Fruit fly (Drosophila melanogaster) whole organism, prepupa: ENCODE measurements around the gene Taf12.

Experiments used
- Blimp-1 ChIP-seq: fragments of 200-800 bp; sonication (Bioruptor generic); optimal IDR thresholded peaks from 3 replicates; lab custom pipeline; 2017; ENCODE audit warnings: missing biosample characterization, missing genetic modification characterization, mild to moderate bottlenecking, moderate library complexity, missing genetic modification reagents
- CG10669 ChIP-seq: fragments of 200-800 bp; sonication (Bioruptor generic); optimal IDR thresholded peaks from 3 replicates; lab custom pipeline; 2018; ENCODE audit warnings: missing biosample characterization, mild to moderate bottlenecking, missing genetic modification characterization, moderate library complexity
- CG11762 ChIP-seq: fragments of 200-800 bp; sonication (Bioruptor generic); optimal IDR thresholded peaks from 3 replicates; lab custom pipeline; 2016; ENCODE audit warnings: missing biosample characterization, missing genetic modification characterization; ENCODE audit not compliant: insufficient read depth
- CG11902 ChIP-seq: fragments of 200-800 bp; sonication (Bioruptor generic); optimal IDR thresholded peaks from 3 replicates; lab custom pipeline; 2016; ENCODE audit warnings: missing biosample characterization, missing genetic modification characterization
- CG1621 ChIP-seq: fragments of 200-800 bp; sonication (Bioruptor generic); optimal IDR thresholded peaks from 3 replicates; lab custom pipeline; 2018; ENCODE audit warnings: missing biosample characterization, mild to moderate bottlenecking, missing genetic modification characterization
- CG16779 ChIP-seq: fragments of 200-800 bp; sonication (Bioruptor generic); optimal IDR thresholded peaks from 3 replicates; lab custom pipeline; 2017; ENCODE audit warnings: missing biosample characterization, mild to moderate bottlenecking, missing genetic modification characterization
- CG3032 ChIP-seq: fragments of 200-800 bp; optimal IDR thresholded peaks from 2 replicates; lab custom pipeline; 2019; ENCODE audit warnings: missing biosample characterization, mild to moderate bottlenecking, missing genetic modification characterization, moderate library complexity
- CG32006 ChIP-seq: fragments of 200-800 bp; sonication (Bioruptor generic); optimal IDR thresholded peaks from 3 replicates; lab custom pipeline; 2017; ENCODE audit warnings: missing biosample characterization, mild to moderate bottlenecking, missing genetic modification characterization
- CG34406 ChIP-seq: fragments of 200-800 bp; sonication (Bioruptor generic); optimal IDR thresholded peaks from 3 replicates; lab custom pipeline; 2016; ENCODE audit warnings: missing biosample characterization, missing genetic modification characterization
- CG3919 ChIP-seq: fragments of 200-800 bp; sonication (Bioruptor generic); optimal IDR thresholded peaks from 3 replicates; lab custom pipeline; 2016; ENCODE audit warnings: missing biosample characterization, missing genetic modification characterization
- CG4318 ChIP-seq: fragments of 200-800 bp; sonication (Bioruptor generic); optimal IDR thresholded peaks from 3 replicates; lab custom pipeline; 2017; ENCODE audit warnings: missing biosample characterization, mild to moderate bottlenecking, missing genetic modification characterization
- CG6276 ChIP-seq: fragments of 200-800 bp; sonication (Bioruptor generic); optimal IDR thresholded peaks from 2 replicates; lab custom pipeline; 2017; ENCODE audit warnings: missing biosample characterization, mild to moderate bottlenecking, missing genetic modification characterization
- CG7368 ChIP-seq: fragments of 200-800 bp; sonication (Bioruptor generic); optimal IDR thresholded peaks from 3 replicates; lab custom pipeline; 2016; ENCODE audit warnings: missing biosample characterization, missing genetic modification characterization
- CG8119 ChIP-seq: fragments of 200-800 bp; sonication (Bioruptor generic); IDR thresholded peaks from 3 replicates; pipeline ENCODE4 v1.3.6; 2022; ENCODE audit warnings: missing biosample characterization, missing genetic modification characterization
- CG8632 ChIP-seq: fragments of 200-800 bp; sonication (Bioruptor generic); optimal IDR thresholded peaks from 3 replicates; lab custom pipeline; 2016; ENCODE audit warnings: missing biosample characterization, missing genetic modification characterization
- CG9139 ChIP-seq: fragments of 200-800 bp; sonication (Bioruptor generic); optimal IDR thresholded peaks from 3 replicates; lab custom pipeline; 2017; ENCODE audit warnings: missing biosample characterization, mild to moderate bottlenecking, missing genetic modification characterization
- Eip78C ChIP-seq: fragments of 200-800 bp; sonication (Bioruptor generic); peaks from one replicate; lab custom pipeline; 2016; ENCODE audit warnings: missing biosample characterization, missing genetic modification characterization
- Eip93F ChIP-seq: fragments of 200-800 bp; sonication (Bioruptor generic); optimal IDR thresholded peaks from 2 replicates; lab custom pipeline; 2016; ENCODE audit warnings: missing biosample characterization, mild to moderate bottlenecking, missing genetic modification characterization
- Ets96B ChIP-seq: fragments of 200-800 bp; optimal IDR thresholded peaks from 2 replicates; lab custom pipeline; 2019; ENCODE audit warnings: missing biosample characterization, mild to moderate bottlenecking, missing genetic modification characterization, moderate library complexity
- Hr38 ChIP-seq: sonication (Bioruptor generic); optimal IDR thresholded peaks from 2 replicates; lab custom pipeline; 2016; ENCODE audit warnings: missing biosample characterization, missing genetic modification characterization
- Hr39 ChIP-seq: fragments of 200-800 bp; sonication (Bioruptor generic); optimal IDR thresholded peaks from 2 replicates; lab custom pipeline; 2016; ENCODE audit warnings: missing biosample characterization, missing genetic modification characterization
- Lpt ChIP-seq: fragments of 200-800 bp; sonication (Bioruptor generic); optimal IDR thresholded peaks from 3 replicates; lab custom pipeline; 2016; ENCODE audit warnings: missing biosample characterization, missing genetic modification characterization
- OdsH ChIP-seq: fragments of 200-800 bp; sonication (Bioruptor generic); optimal IDR thresholded peaks from 3 replicates; lab custom pipeline; 2016; ENCODE audit warnings: missing biosample characterization, missing genetic modification characterization
- Smox ChIP-seq: fragments of 200-800 bp; sonication (Bioruptor generic); optimal IDR thresholded peaks from 3 replicates; lab custom pipeline; 2016; ENCODE audit warnings: missing biosample characterization, missing genetic modification characterization
- Sox102F ChIP-seq: fragments of 200-800 bp; sonication (Bioruptor generic); optimal IDR thresholded peaks from 2 replicates; lab custom pipeline; 2016; ENCODE audit warnings: missing biosample characterization, mild to moderate bottlenecking, missing genetic modification characterization
- Sox15 ChIP-seq: fragments of 200-800 bp; sonication (Bioruptor generic); optimal IDR thresholded peaks from 3 replicates; lab custom pipeline; 2016; ENCODE audit warnings: missing biosample characterization, missing genetic modification characterization
- acj6 ChIP-seq: fragments of 200-800 bp; sonication (Bioruptor generic); optimal IDR thresholded peaks from 3 replicates; lab custom pipeline; 2016; ENCODE audit warnings: missing biosample characterization, missing genetic modification characterization
- dac ChIP-seq: fragments of 200-800 bp; sonication (Bioruptor generic); optimal IDR thresholded peaks from 2 replicates; lab custom pipeline; 2017; ENCODE audit warnings: missing biosample characterization, mild to moderate bottlenecking, missing genetic modification characterization
- eg ChIP-seq: fragments of 200-800 bp; sonication (Bioruptor generic); IDR thresholded peaks from 3 replicates; pipeline ENCODE4 v1.3.6; 2022; ENCODE audit warnings: missing biosample characterization, missing genetic modification characterization
- fd59A ChIP-seq: fragments of 200-800 bp; sonication (Bioruptor generic); optimal IDR thresholded peaks from 2 replicates; lab custom pipeline; 2017; ENCODE audit warnings: missing biosample characterization, mild to moderate bottlenecking, missing genetic modification characterization, missing genetic modification reagents
- fkh ChIP-seq: fragments of 200-800 bp; sonication (Bioruptor generic); optimal IDR thresholded peaks from 3 replicates; lab custom pipeline; 2017; ENCODE audit warnings: missing biosample characterization, mild to moderate bottlenecking, missing genetic modification characterization, moderate library complexity
- lz ChIP-seq: fragments of 200-800 bp; sonication (Bioruptor generic); optimal IDR thresholded peaks from 3 replicates; lab custom pipeline; 2016; ENCODE audit warnings: missing biosample characterization, missing genetic modification characterization
- net ChIP-seq: fragments of 200-800 bp; sonication (Bioruptor generic); optimal IDR thresholded peaks from 3 replicates; lab custom pipeline; 2016; ENCODE audit warnings: missing biosample characterization, missing genetic modification characterization
- spab ChIP-seq: fragments of 200-800 bp; sonication (Bioruptor generic); optimal IDR thresholded peaks from 2 replicates; lab custom pipeline; 2017; ENCODE audit warnings: missing biosample characterization, mild to moderate bottlenecking, missing genetic modification characterization, missing genetic modification reagents
- ss ChIP-seq, 2 experiments: fragments of 200-800 bp; sonication (Bioruptor generic); optimal IDR thresholded peaks; 2 replicates in 1 of 2; 3 replicates in 1 of 2; lab custom pipeline; 2017 to 2018; ENCODE audit warnings: mild to moderate bottlenecking in 2 of 2, missing biosample characterization in 2 of 2, missing genetic modification characterization in 2 of 2, moderate library complexity in 1 of 2
- svp ChIP-seq: fragments of 200-800 bp; sonication (Bioruptor generic); peaks from one replicate; lab custom pipeline; 2016; ENCODE audit warnings: missing biosample characterization, missing genetic modification characterization
- topi ChIP-seq: fragments of 200-800 bp; sonication (Bioruptor generic); optimal IDR thresholded peaks from 3 replicates; lab custom pipeline; 2016; ENCODE audit warnings: missing biosample characterization, missing genetic modification characterization
- vri ChIP-seq: fragments of 200-800 bp; sonication (Bioruptor generic); optimal IDR thresholded peaks from 3 replicates; lab custom pipeline; 2016; ENCODE audit warnings: missing biosample characterization, mild to moderate bottlenecking, missing genetic modification characterization

Taf12 gene

DNA sequence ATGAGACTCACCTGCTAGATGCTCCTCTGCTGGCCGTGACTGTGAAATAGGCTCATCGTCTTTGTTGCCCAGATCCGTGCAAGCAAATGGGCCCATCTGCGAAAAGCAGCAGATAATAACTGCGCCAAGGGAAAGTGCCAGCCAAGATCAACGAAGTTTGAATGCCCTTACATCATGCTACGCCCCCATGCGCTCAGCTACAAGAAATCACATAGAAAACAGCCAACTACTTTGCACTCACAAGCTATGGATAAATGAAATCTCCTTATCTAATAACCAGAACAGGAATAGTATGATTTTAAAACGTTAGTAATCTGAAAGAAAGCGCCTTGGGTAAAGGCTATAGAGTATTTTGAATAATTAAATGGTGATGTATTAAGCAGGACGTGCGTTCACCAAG lies 7.7 kb downstream of the Taf12 start (continued):
- peak; percentile 35 to 42 for TF ChIP-seq ss (GFP tag; optimal IDR thresholded peaks at IDR 0.05; lab: Kevin White, UChicago)
- TF ChIP-seq CG6276 (GFP tag; lab: Kevin White, UChicago), result no peak
- no peak for TF ChIP-seq CG8632 (GFP tag; lab: Kevin White, UChicago)
- no peak for TF ChIP-seq CG7368 (GFP tag; lab: Kevin White, UChicago)
- TF ChIP-seq CG1621 (tag; lab: Kevin White, UChicago), result no peak
- TF ChIP-seq acj6, result peak; percentile 36
- TF ChIP-seq CG32006 (GFP tag; lab: Kevin White, UChicago), result peak; percentile 23
- no peak for TF ChIP-seq CG3032 (tag; lab: Kevin White, UChicago)
- TF ChIP-seq CG3919, result peak; percentile 33
- TF ChIP-seq OdsH, result no peak
- no peak for TF ChIP-seq Blimp-1 (GFP tag; lab: Kevin White, UChicago)
- peak; percentile 47 for TF ChIP-seq lz (GFP tag; lab: Kevin White, UChicago)
- no peak for TF ChIP-seq CG34406 (GFP tag; lab: Kevin White, UChicago)
- TF ChIP-seq CG11762, result no peak
- peak; percentile 1 for TF ChIP-seq CG11902 (GFP tag; lab: Kevin White, UChicago)
- no peak for TF ChIP-seq Hr38 (GFP tag; lab: Kevin White, UChicago)

DNA sequence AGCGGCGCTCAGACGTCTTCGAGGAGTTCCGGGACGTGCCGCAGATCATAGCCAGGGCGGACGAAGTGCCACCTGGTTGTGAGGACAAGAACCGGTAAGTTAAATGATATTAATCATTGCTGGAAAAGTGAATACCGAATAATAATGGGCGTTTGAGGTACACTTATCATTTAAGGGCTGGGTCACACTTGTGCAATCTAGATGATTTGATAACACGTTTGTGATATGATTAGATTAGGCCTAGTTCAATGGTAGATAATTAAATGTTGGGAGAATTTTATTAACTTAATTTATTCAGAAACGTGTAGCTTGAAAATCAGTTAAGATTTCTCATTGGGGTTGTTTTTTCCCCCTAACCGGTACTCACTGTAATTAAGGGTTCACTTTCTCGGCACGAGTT lies 8.6 kb downstream of the Taf12 start:
- no peak for TF ChIP-seq CG6276 (GFP tag; lab: Kevin White, UChicago)

DNA sequence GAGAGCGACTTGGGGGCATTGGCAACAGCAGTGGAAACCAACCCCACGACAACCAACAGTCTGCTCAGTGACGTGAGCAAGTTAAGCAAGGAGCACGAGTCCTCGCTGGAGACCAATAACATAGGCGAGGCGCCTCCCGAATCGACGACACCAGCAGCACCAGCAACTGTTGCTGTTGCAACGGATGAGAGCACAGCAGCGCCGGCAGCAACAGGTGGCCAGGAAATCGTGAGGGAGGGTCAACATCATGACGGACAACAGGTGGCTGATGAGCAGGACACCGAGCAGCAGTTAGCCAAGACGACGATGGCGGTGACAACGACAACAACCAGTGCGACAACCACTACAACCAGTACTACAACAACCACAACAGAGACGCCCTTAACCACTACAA lies 9.5 kb downstream of the Taf12 start:
- TF ChIP-seq Smox, result no peak
- no peak for TF ChIP-seq acj6
- no peak for TF ChIP-seq CG9139 (GFP tag; lab: Kevin White, UChicago)
- TF ChIP-seq CG16779 (tag; lab: Kevin White, UChicago), result no peak
- no peak for TF ChIP-seq CG4318 (GFP tag; lab: Kevin White, UChicago)
- no peak for TF ChIP-seq Eip78C (GFP tag; lab: Kevin White, UChicago)
- TF ChIP-seq CG32006 (GFP tag; lab: Kevin White, UChicago), result no peak
- TF ChIP-seq Sox15, result no peak
- no peak for TF ChIP-seq CG10669 (GFP tag; lab: Kevin White, UChicago)
- no peak for TF ChIP-seq CG8632 (GFP tag; lab: Kevin White, UChicago)
- TF ChIP-seq, all 60 proteins: peak for 0

DNA sequence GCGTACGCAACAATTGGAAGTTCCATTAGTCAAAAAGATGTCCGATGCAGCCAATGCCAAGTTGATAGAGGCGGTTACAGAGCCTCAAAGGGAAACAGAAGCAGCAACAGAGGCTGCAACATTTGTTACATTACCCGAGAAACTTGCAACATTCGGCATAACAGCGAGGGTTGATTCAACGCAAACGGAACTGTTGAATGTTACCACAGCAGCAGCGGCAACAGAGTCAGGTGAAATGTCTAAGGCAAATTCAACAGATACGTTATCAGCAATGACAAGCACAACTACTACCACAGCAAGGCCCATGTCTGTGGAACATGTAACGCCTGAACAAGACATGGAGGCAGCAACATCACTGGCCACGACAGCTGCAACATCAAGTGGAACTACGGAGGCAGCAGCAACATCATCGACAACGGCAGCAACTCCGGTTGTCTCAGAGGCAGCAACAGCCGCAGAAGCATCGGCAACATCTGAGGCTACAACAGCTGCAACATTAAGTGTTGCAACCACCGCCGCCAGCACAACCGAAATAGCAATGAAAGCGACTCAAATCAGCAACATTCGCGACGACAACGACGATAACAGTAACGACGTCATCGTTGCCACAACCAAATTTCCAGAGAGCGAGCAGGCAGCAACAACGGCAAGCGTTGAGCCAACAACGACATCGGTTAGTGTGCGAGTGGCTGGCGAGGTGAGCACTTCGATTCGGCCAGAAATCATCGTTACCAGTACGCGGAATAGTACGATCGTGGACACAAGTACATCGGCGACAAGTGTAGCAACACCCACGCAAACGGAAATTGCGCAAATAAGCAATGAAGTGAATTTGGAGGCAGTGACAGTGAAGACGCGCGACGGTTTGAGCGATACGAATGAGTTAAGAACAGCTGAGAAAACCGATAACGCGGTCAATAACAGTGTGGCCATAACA lies 10.2 kb downstream of the Taf12 start:
- TF ChIP-seq Sox102F, result no peak
- peak; percentile 34 for TF ChIP-seq CG3919
- TF ChIP-seq Eip78C (GFP tag; lab: Kevin White, UChicago), result peak; percentile 58
- TF ChIP-seq vri (GFP tag; lab: Kevin White, UChicago), result peak; percentile 62

DNA sequence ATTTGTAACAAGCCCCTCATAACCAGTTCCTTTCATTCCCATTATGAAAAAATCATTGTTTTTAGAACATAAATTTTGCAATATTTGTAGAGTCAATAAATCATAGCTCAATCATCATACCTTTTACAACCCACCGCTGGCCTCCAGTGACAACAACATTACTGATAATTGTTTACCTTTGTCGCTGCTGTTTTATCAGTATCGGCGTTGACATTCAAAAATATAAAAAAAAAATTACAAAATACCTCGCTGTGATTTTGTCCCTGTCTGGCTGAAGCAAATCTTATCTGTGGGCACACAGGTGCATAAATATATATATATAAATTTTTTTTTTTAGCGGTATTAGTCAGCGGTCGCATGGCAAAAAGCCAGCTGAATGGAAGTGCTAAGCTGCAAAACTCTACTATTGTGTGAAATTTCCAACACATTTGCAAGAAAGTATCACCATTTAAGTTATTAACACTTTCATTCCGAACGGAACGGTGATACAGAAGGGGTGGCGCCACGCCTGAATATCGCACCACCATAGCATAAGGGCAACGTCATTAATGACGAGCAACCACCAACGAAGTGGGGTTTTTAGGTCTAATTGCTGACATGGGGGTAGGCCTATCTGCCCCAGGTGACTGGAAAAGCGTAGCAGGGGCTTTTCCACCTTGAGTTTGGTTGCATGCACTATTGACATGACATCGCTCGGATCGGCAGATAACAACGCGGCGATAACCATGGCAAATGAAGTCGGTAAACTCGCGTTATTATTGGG lies 13.4 kb downstream of the Taf12 start:
- TF ChIP-seq CG7368 (GFP tag; lab: Kevin White, UChicago) (no peak), CG9139 (GFP tag; lab: Kevin White, UChicago) (no peak), Eip93F (peak; percentile 65), eg (no peak), fkh (GFP tag; lab: Kevin White, UChicago) (peak; percentile 65), Eip78C (GFP tag; lab: Kevin White, UChicago) (peak; percentile 7), dac (GFP tag; lab: Kevin White, UChicago) (no peak), CG32006 (GFP tag; lab: Kevin White, UChicago) (no peak), Lpt (GFP tag; lab: Kevin White, UChicago) (no peak), spab (GFP tag; lab: Kevin White, UChicago) (no peak), svp (GFP tag; lab: Kevin White, UChicago) (peak; percentile 91), Hr39 (GFP tag; lab: Kevin White, UChicago) (no peak), Hr38 (GFP tag; lab: Kevin White, UChicago) (no peak), net (GFP tag; lab: Kevin White, UChicago) (no peak), CG8119 (GFP tag; lab: Robert Waterston, UW) (no peak), vri (GFP tag; lab: Kevin White, UChicago) (peak; percentile 51), Ets96B (no peak), fd59A (no peak), OdsH (no peak), CG1621 (tag; lab: Kevin White, UChicago) (no peak), topi (GFP tag; lab: Kevin White, UChicago) (no peak)
